Fruit fly (Drosophila melanogaster) whole organism, adult: Measurements from ENCODE around the gene CG3448.
A peak's percentile ranks its signal among the peaks of the same experiment; 100 is the strongest.

ENCODE experiments used
- CG11617 ChIP-seq: fragments of 200-800 bp; sonication (Bioruptor generic); optimal IDR thresholded peaks from 2 replicates; lab custom pipeline; 2017; ENCODE audit warnings: mild to moderate bottlenecking, missing biosample characterization, missing genetic modification reagents, missing genetic modification characterization
- CG12768 ChIP-seq: fragments of 200-800 bp; sonication (Bioruptor generic); optimal IDR thresholded peaks from 2 replicates; lab custom pipeline; 2017; ENCODE audit warnings: missing biosample characterization, missing genetic modification characterization, mild to moderate bottlenecking, moderate library complexity, missing genetic modification reagents
- CG14711 ChIP-seq: fragments of 200-800 bp; sonication (Bioruptor generic); optimal IDR thresholded peaks from 2 replicates; lab custom pipeline; 2018; ENCODE audit warnings: missing biosample characterization, mild to moderate bottlenecking, missing genetic modification characterization, moderate library complexity
- CG1620 ChIP-seq: fragments of 200-800 bp; sonication (Bioruptor generic); optimal IDR thresholded peaks from 2 replicates; lab custom pipeline; 2016; ENCODE audit warnings: missing biosample characterization, missing genetic modification characterization
- CG33017 ChIP-seq: fragments of 200-800 bp; sonication (Bioruptor generic); optimal IDR thresholded peaks from 2 replicates; lab custom pipeline; 2018; ENCODE audit warnings: missing biosample characterization, mild to moderate bottlenecking, missing genetic modification characterization, moderate library complexity
- CG5204 ChIP-seq: fragments of 200-800 bp; sonication (Bioruptor generic); optimal IDR thresholded peaks from 2 replicates; lab custom pipeline; 2016; ENCODE audit warnings: missing biosample characterization, missing genetic modification characterization
- CG7045 ChIP-seq: fragments of 200-800 bp; sonication (Bioruptor generic); optimal IDR thresholded peaks from 2 replicates; lab custom pipeline; 2017; ENCODE audit warnings: missing biosample characterization, mild to moderate bottlenecking, missing genetic modification characterization
- CG7101 ChIP-seq: fragments of 200-800 bp; sonication (Bioruptor generic); optimal IDR thresholded peaks from 2 replicates; lab custom pipeline; 2018; ENCODE audit warnings: missing biosample characterization, mild to moderate bottlenecking, missing genetic modification characterization, moderate library complexity
- Clk ChIP-seq: fragments of 200-800 bp; sonication (Bioruptor generic); optimal IDR thresholded peaks from 2 replicates; lab custom pipeline; 2017; ENCODE audit warnings: missing biosample characterization, missing genetic modification characterization
- Crg-1 ChIP-seq: fragments of 200-800 bp; sonication (Bioruptor generic); optimal IDR thresholded peaks from 2 replicates; lab custom pipeline; 2016; ENCODE audit warnings: missing biosample characterization, missing genetic modification characterization
- Hr96 ChIP-seq: fragments of 200-800 bp; sonication (Bioruptor generic); optimal IDR thresholded peaks from 2 replicates; lab custom pipeline; 2016; ENCODE audit warnings: missing biosample characterization, missing genetic modification characterization
- Mnt ChIP-seq: fragments of 200-800 bp; sonication (Bioruptor generic); optimal IDR thresholded peaks from 2 replicates; lab custom pipeline; 2016; ENCODE audit warnings: missing biosample characterization, mild to moderate bottlenecking, missing genetic modification characterization
- bab1 ChIP-seq: fragments of 200-800 bp; sonication (Bioruptor generic); optimal IDR thresholded peaks from 3 replicates; lab custom pipeline; 2019; ENCODE audit warnings: missing biosample characterization, mild to moderate bottlenecking, missing genetic modification characterization, moderate library complexity
- cic ChIP-seq: fragments of 200-800 bp; sonication (Bioruptor generic); optimal IDR thresholded peaks from 2 replicates; lab custom pipeline; 2017; ENCODE audit warnings: missing biosample characterization, mild to moderate bottlenecking, missing genetic modification characterization, moderate library complexity
- cnc ChIP-seq, 2 experiments: fragments of >200 bp; optimal IDR thresholded peaks; 2 replicates each; lab custom pipeline; 2017
- kay ChIP-seq: fragments of 200-800 bp; sonication (Bioruptor generic); peaks from one replicate; lab custom pipeline; 2016; ENCODE audit warnings: missing biosample characterization, missing genetic modification characterization, borderline replicate concordance
- ovo ChIP-seq: fragments of 200-800 bp; sonication (Bioruptor generic); optimal IDR thresholded peaks from 2 replicates; lab custom pipeline; 2016; ENCODE audit warnings: missing biosample characterization, missing genetic modification characterization
- pad ChIP-seq: fragments of 200-800 bp; sonication (Bioruptor generic); optimal IDR thresholded peaks from 3 replicates; lab custom pipeline; 2017; ENCODE audit warnings: missing biosample characterization, missing genetic modification characterization, mild to moderate bottlenecking, moderate library complexity, missing genetic modification reagents
- tj ChIP-seq: fragments of 200-800 bp; sonication (Bioruptor generic); optimal IDR thresholded peaks from 3 replicates; lab custom pipeline; 2017; ENCODE audit warnings: missing biosample characterization, mild to moderate bottlenecking, missing genetic modification characterization, moderate library complexity
- toe ChIP-seq: fragments of 200-800 bp; sonication (Bioruptor generic); optimal IDR thresholded peaks from 2 replicates; lab custom pipeline; 2016; ENCODE audit warnings: missing biosample characterization, missing genetic modification characterization

Gene CG3448

DNA sequence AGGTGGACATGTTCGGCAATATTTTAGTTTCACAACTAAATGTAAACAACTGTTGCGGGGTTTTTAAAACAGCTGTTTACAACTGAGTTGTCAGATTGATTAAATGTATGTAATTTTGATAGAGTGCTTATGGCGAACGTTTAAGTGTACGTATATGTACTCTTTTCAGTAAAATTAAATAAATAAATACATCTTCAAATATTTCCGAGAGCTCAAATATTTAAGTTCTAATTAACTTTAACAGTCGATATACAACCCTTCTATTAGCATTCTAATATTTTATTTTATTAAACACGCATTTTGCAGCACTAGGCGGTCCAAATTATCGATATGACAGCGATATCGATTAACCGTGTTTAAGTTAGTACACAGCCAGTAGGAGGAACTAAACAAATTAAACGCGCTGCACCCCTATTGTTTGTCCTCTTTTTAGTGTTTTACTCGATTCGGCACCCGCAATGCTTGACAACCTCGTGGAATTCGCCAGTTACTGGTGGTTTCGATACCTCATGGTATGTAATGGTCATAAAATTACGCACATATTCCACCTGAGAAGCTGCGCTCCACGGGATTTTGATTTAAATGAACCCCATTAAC lies at the start of gene CG3448, which contains the start of gene ghi:
Gene CG3448 (minus strand): TSS at position 51 of the 597 bp plus-strand sequence.
Gene ghi (plus strand): TSS at position 355 of the 597 bp plus-strand sequence.
- TF ChIP-seq CG5204 (GFP tag; lab: Kevin White, UChicago) (no peak), toe (GFP tag; lab: Kevin White, UChicago) (peak; percentile 84), tj (GFP tag; lab: Kevin White, UChicago) (peak; percentile 12), cnc (optimal IDR thresholded peaks at IDR 0.05; lab: Kevin White, UChicago) (no peak), CG12768 (GFP tag; lab: Kevin White, UChicago) (peak; percentile 87), CG1620 (peak; percentile 72), Clk (GFP tag; lab: Kevin White, UChicago) (peak; percentile 32), pad (GFP tag; lab: Kevin White, UChicago) (peak; percentile 69), CG14711 (peak; percentile 99), Mnt (GFP tag; lab: Kevin White, UChicago) (peak; percentile 77), bab1 (GFP tag; lab: Kevin White, UChicago) (peak; percentile 84), Crg-1 (GFP tag; lab: Kevin White, UChicago) (peak; percentile 44), kay (no peak), Hr96 (no peak), ovo (no peak), CG7101 (peak; percentile 86), cic (GFP tag; lab: Kevin White, UChicago) (peak; percentile 63), CG11617 (GFP tag; lab: Kevin White, UChicago) (peak; percentile 71), CG7045 (peak; percentile 75), CG33017 (peak; percentile 68)

DNA sequence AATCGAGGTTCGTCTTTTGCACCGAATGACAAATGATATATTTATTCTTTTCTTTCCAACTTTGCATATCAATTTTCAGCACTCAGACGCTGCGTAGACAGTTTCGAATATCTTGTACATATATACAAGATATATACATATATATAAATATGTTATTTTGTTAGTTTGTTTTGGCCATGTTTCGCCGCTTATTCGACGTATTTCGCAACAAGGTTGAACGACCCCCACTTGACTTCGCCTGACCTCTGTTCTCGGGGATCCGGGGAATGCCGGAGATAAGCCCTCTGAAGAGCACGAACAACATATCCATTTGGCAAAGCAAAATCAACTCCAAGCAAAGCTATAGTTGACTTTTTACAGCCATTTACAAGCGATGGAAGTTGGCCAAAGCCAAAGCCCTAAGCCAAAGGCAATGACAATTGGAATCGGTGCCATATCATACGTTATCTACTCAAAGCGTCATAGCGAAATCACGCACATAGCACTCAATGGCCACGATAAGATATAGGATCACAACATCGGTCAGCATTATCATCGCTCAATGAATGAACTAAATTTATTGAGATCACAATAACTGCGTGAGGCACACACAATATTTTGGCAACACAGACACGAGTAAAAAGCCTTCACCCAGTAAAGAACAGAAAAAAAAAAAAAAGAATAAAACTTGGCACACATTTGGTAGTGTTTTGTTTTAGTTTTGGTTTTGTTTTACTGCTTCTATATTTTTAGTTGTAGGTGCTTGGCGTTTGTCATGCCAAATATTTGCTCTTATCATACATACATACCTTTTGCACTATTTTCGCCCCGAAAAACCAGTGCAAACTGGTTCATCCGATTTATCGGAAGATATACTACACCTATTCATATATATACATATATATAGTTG lies 48.8 kb upstream of the CG3448 start:
- TF ChIP-seq CG5204 (GFP tag; lab: Kevin White, UChicago) (no peak), tj (GFP tag; lab: Kevin White, UChicago) (peak; percentile 83), Mnt (GFP tag; lab: Kevin White, UChicago) (no peak), CG14711 (no peak), Clk (GFP tag; lab: Kevin White, UChicago) (no peak), CG7045 (no peak), ovo (no peak), Crg-1 (GFP tag; lab: Kevin White, UChicago) (no peak), pad (GFP tag; lab: Kevin White, UChicago) (no peak), cic (GFP tag; lab: Kevin White, UChicago) (peak; percentile 28), cnc (optimal IDR thresholded peaks at IDR 0.05; lab: Kevin White, UChicago) (peak in 1 of 2 experiments; percentile 29), CG33017 (no peak), bab1 (GFP tag; lab: Kevin White, UChicago) (no peak), CG11617 (GFP tag; lab: Kevin White, UChicago) (no peak), CG12768 (GFP tag; lab: Kevin White, UChicago) (no peak), CG1620 (no peak), toe (GFP tag; lab: Kevin White, UChicago) (no peak), Hr96 (no peak), kay (peak; percentile 60), CG7101 (no peak)

- TF ChIP-seq tj (GFP tag; lab: Kevin White, UChicago) (peak; percentile 23), cic (GFP tag; lab: Kevin White, UChicago) (peak; percentile 51), CG12768 (GFP tag; lab: Kevin White, UChicago) (peak; percentile 21), CG14711 (no peak), Hr96 (no peak), kay (peak; percentile 60), CG7101 (no peak), pad (GFP tag; lab: Kevin White, UChicago) (no peak)
Observed at dm6 chr3L:9497981-9498619, 46.7 kb upstream of the CG3448 start.

DNA sequence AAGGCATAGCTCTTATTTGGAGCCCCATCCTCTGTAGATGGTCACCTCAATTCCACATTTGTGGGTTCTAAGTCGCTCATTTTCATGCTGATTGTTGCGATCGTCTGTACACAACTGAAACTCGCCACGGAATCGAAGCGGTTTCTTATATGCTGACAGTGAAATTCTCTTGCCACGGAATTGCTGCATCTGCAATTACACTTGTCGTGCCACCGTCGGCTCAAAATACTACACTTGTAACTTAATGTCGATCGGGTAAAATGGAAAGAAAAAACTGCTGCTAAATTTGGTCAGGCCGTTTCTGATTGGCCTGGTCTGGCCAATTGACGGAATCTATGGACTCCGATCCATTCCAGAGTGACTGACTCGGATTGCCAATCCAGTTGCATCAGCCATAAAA lies 45.9 kb upstream of the CG3448 start:
- TF ChIP-seq toe (GFP tag; lab: Kevin White, UChicago) = no peak
- peak; percentile 7 for TF ChIP-seq bab1 (GFP tag; lab: Kevin White, UChicago)
- TF ChIP-seq CG11617 (GFP tag; lab: Kevin White, UChicago) = no peak
- peak; percentile 100 for TF ChIP-seq tj (GFP tag; lab: Kevin White, UChicago)

dm6 chr3L:9492115-9492514 lies 40.7 kb upstream of the CG3448 start, which contains the start of gene CG32037:
Gene CG32037 (minus strand): TSS chr3L:9492215.
- no peak for TF ChIP-seq ovo
- TF ChIP-seq CG7045 = no peak
- no peak for TF ChIP-seq Hr96
- no peak for TF ChIP-seq tj (GFP tag; lab: Kevin White, UChicago)
- no peak for TF ChIP-seq CG33017
- no peak for TF ChIP-seq CG11617 (GFP tag; lab: Kevin White, UChicago)

DNA sequence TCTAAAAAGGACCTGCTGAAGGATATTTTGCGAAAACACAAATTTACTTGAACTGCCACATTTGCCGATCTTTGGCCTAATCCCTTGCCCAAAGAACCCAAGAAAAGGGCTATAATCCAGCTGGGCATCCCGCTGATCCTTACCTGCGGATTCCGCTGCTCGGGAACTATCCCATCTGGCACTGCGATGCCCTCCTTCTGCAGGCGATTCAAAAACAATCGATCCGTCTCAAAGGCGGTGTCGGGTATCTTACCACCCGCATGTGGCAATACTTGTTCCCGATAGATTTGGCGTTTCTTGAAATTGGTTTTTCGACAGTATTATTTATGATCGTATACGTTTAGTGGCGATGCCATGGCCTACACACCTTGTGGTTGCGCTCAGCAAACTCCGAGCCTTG lies 40.0 kb upstream of the CG3448 start:
- TF ChIP-seq CG12768 (GFP tag; lab: Kevin White, UChicago) (no peak), CG1620 (no peak), Mnt (GFP tag; lab: Kevin White, UChicago) (no peak), pad (GFP tag; lab: Kevin White, UChicago) (no peak), CG11617 (GFP tag; lab: Kevin White, UChicago) (no peak), bab1 (GFP tag; lab: Kevin White, UChicago) (no peak), kay (no peak), Crg-1 (GFP tag; lab: Kevin White, UChicago) (no peak), CG33017 (no peak), CG5204 (GFP tag; lab: Kevin White, UChicago) (no peak), cic (GFP tag; lab: Kevin White, UChicago) (no peak), CG14711 (no peak)
